Worm (Caenorhabditis elegans) whole organism, young adult: ENCODE data around the gene taf-7.2.

ENCODE experiments used
- B0261.1 ChIP-seq: sonication (generic microtip); optimal IDR thresholded peaks from 2 replicates; lab custom pipeline; 2016; ENCODE audit warnings: mild to moderate bottlenecking, missing genetic modification characterization, moderate library complexity, missing compliant biosample characterization
- C17E4.6 ChIP-seq: fragments of 200-800 bp; sonication (Bioruptor generic); IDR thresholded peaks from 2 replicates; pipeline ENCODE4 v1.3.6; 2022; ENCODE audit warnings: missing genetic modification reagents, missing genetic modification characterization, missing compliant biosample characterization
- D2030.7 ChIP-seq: fragments of 200-800 bp; sonication (Bioruptor generic); IDR thresholded peaks from 2 replicates; pipeline ENCODE4 v1.3.6; 2022; ENCODE audit warnings: missing genetic modification reagents, missing genetic modification characterization, missing compliant biosample characterization
- F37B4.10 ChIP-seq: fragments of 200-800 bp; sonication (Bioruptor generic); IDR thresholded peaks from 2 replicates; pipeline ENCODE4 v1.3.6; 2022; ENCODE audit warnings: missing genetic modification characterization, missing compliant biosample characterization
- F55B11.4 ChIP-seq: sonication (generic microtip); optimal IDR thresholded peaks from 2 replicates; lab custom pipeline; 2016; ENCODE audit warnings: missing compliant biosample characterization, missing genetic modification characterization, borderline replicate concordance; ENCODE audit not compliant: insufficient read depth
- F57C9.4 ChIP-seq: sonication (generic microtip); optimal IDR thresholded peaks from 2 replicates; lab custom pipeline; 2017; ENCODE audit warnings: mild to moderate bottlenecking, missing genetic modification characterization, missing compliant biosample characterization
- K12H6.12 ChIP-seq: fragments of 200-800 bp; sonication (Bioruptor generic); optimal IDR thresholded peaks from 2 replicates; lab custom pipeline; 2018; ENCODE audit warnings: mild to moderate bottlenecking, missing genetic modification characterization, missing compliant biosample characterization
- T26A5.8 ChIP-seq: sonication (generic microtip); optimal IDR thresholded peaks from 2 replicates; lab custom pipeline; 2016; ENCODE audit warnings: missing genetic modification characterization, missing compliant biosample characterization
- Y95B8A.8 ChIP-seq: fragments of 200-800 bp; sonication (Bioruptor generic); IDR thresholded peaks from 2 replicates; pipeline ENCODE4 v1.3.6; 2022; ENCODE audit warnings: missing genetic modification reagents, missing genetic modification characterization, missing compliant biosample characterization
- ZK185.1 ChIP-seq: sonication (generic microtip); optimal IDR thresholded peaks from 2 replicates; lab custom pipeline; 2016; ENCODE audit warnings: mild to moderate bottlenecking, missing genetic modification characterization, missing compliant biosample characterization; ENCODE audit not compliant: poor library complexity, severe bottlenecking
- ama-1 ChIP-seq, 3 experiments: fragments of 150-350 bp in 1 of 3; sonication (generic microtip) in 2 of 3; optimal IDR thresholded peaks; 2 replicates each; lab custom pipeline; 2014 to 2018; ENCODE audit warnings: missing biosample characterization in 2 of 3, missing genetic modification characterization in 2 of 3, missing genetic modification reagents in 2 of 3
- aptf-2 ChIP-seq: fragments of 200-800 bp; sonication (Bioruptor generic); conservative IDR thresholded peaks from 2 replicates; pipeline ENCODE4 v1.3.6; 2022; ENCODE audit warnings: missing genetic modification reagents, missing genetic modification characterization, missing compliant biosample characterization
- aptf-3 ChIP-seq: fragments of 200-800 bp; sonication (Bioruptor generic); IDR thresholded peaks from 2 replicates; pipeline ENCODE4 v1.3.6; 2022; ENCODE audit warnings: missing genetic modification characterization, missing compliant biosample characterization
- athp-1 ChIP-seq: sonication (generic microtip); optimal IDR thresholded peaks from 2 replicates; lab custom pipeline; 2017; ENCODE audit warnings: mild to moderate bottlenecking, missing genetic modification characterization, missing compliant biosample characterization
- attf-3 ChIP-seq: fragments of 200-800 bp; sonication (Bioruptor generic); conservative IDR thresholded peaks from 2 replicates; pipeline ENCODE4 v1.3.6; 2022; ENCODE audit warnings: missing genetic modification reagents, missing genetic modification characterization, missing compliant biosample characterization
- bed-2 ChIP-seq: fragments of 200-800 bp; sonication (Bioruptor generic); IDR thresholded peaks from 2 replicates; pipeline ENCODE4 v1.3.6; 2022; ENCODE audit warnings: missing genetic modification reagents, missing genetic modification characterization, missing compliant biosample characterization
- dox-1 ChIP-seq: fragments of 200-800 bp; sonication (Bioruptor generic); IDR thresholded peaks from 2 replicates; pipeline ENCODE4 v1.3.6; 2022; ENCODE audit warnings: missing genetic modification reagents, missing genetic modification characterization, missing compliant biosample characterization
- dpl-1 ChIP-seq: fragments of 150-350 bp; optimal IDR thresholded peaks from 2 replicates; lab custom pipeline; 2014; ENCODE audit warnings: missing biosample characterization, missing genetic modification reagents, missing genetic modification characterization
- efl-1 ChIP-seq: fragments of 150-350 bp; optimal IDR thresholded peaks from 2 replicates; lab custom pipeline; 2014; ENCODE audit warnings: missing biosample characterization, missing genetic modification reagents, missing genetic modification characterization
- egrh-3 ChIP-seq: fragments of 200-800 bp; sonication (Bioruptor generic); IDR thresholded peaks from 2 replicates; pipeline ENCODE4 v1.3.6; 2022; ENCODE audit warnings: missing genetic modification reagents, missing genetic modification characterization, missing compliant biosample characterization
- gei-17 ChIP-seq: fragments of 200-800 bp; sonication (Bioruptor generic); optimal IDR thresholded peaks from 2 replicates; lab custom pipeline; 2018; ENCODE audit warnings: mild to moderate bottlenecking, missing genetic modification characterization, missing compliant biosample characterization
- him-1 ChIP-seq: sonication (generic microtip); optimal IDR thresholded peaks from 2 replicates; lab custom pipeline; 2016; ENCODE audit warnings: missing genotype, missing genetic modification reagents, missing genetic modification characterization, missing compliant biosample characterization
- hmg-1.2 ChIP-seq: fragments of 200-800 bp; sonication (Bioruptor generic); IDR thresholded peaks from 2 replicates; pipeline ENCODE4 v1.3.6; 2022; ENCODE audit warnings: missing genetic modification reagents, missing genetic modification characterization, missing compliant biosample characterization
- hmg-20 ChIP-seq: fragments of 200-800 bp; sonication (Bioruptor generic); IDR thresholded peaks from 2 replicates; pipeline ENCODE4 v1.3.6; 2022; ENCODE audit warnings: missing genetic modification reagents, missing genetic modification characterization, missing compliant biosample characterization
- hrde-1 ChIP-seq: sonication (generic microtip); optimal IDR thresholded peaks from 2 replicates; lab custom pipeline; 2016; ENCODE audit warnings: missing genetic modification characterization, mild to moderate bottlenecking, missing compliant biosample characterization, moderate library complexity, missing genotype, missing genetic modification reagents, borderline replicate concordance
- let-526 ChIP-seq: fragments of 200-800 bp; sonication (Bioruptor generic); IDR thresholded peaks from 2 replicates; pipeline ENCODE4 v1.3.6; 2022; ENCODE audit warnings: missing genetic modification reagents, missing genetic modification characterization, missing compliant biosample characterization
- lin-35 ChIP-seq, 3 experiments: fragments of 150-350 bp in 2 of 3; sonication (generic microtip) in 1 of 3; optimal IDR thresholded peaks; 2 replicates each; lab custom pipeline; 2014 to 2018; ENCODE audit warnings: missing biosample characterization in 3 of 3, missing genetic modification characterization in 3 of 3, missing genetic modification reagents in 3 of 3
- lin-54 ChIP-seq: fragments of 200-800 bp; sonication (Bioruptor generic); optimal IDR thresholded peaks from 2 replicates; lab custom pipeline; 2018; ENCODE audit warnings: mild to moderate bottlenecking, missing genetic modification characterization, missing compliant biosample characterization
- lir-1 ChIP-seq: fragments of 200-800 bp; sonication (Bioruptor generic); conservative IDR thresholded peaks from 2 replicates; pipeline ENCODE4 v1.3.6; 2022; ENCODE audit warnings: missing genetic modification reagents, missing genetic modification characterization, missing compliant biosample characterization
- lsl-1 ChIP-seq: fragments of 200-800 bp; sonication (Bioruptor generic); optimal IDR thresholded peaks from 2 replicates; lab custom pipeline; 2018; ENCODE audit warnings: mild to moderate bottlenecking, missing genetic modification characterization, moderate library complexity, missing compliant biosample characterization
- madf-10 ChIP-seq: sonication (generic microtip); optimal IDR thresholded peaks from 2 replicates; lab custom pipeline; 2016; ENCODE audit warnings: mild to moderate bottlenecking, missing genetic modification characterization, missing compliant biosample characterization
- mcd-1 ChIP-seq: fragments of 200-800 bp; sonication (Bioruptor generic); IDR thresholded peaks from 2 replicates; pipeline ENCODE4 v1.3.6; 2022; ENCODE audit warnings: missing genetic modification reagents, missing genetic modification characterization, missing compliant biosample characterization
- mxl-1 ChIP-seq: sonication (generic microtip); optimal IDR thresholded peaks from 2 replicates; lab custom pipeline; 2016; ENCODE audit warnings: missing genetic modification characterization, missing compliant biosample characterization
- nfya-2 ChIP-seq: fragments of 200-800 bp; sonication (Bioruptor generic); IDR thresholded peaks from 2 replicates; pipeline ENCODE4 v1.3.6; 2022; ENCODE audit warnings: missing genetic modification reagents, missing genetic modification characterization, missing compliant biosample characterization
- nhr-90 ChIP-seq: sonication (generic microtip); optimal IDR thresholded peaks from 2 replicates; lab custom pipeline; 2016; ENCODE audit warnings: missing genotype, mild to moderate bottlenecking, missing genetic modification characterization, missing compliant biosample characterization
- rcor-1 ChIP-seq: fragments of 200-800 bp; sonication (Bioruptor generic); IDR thresholded peaks from 2 replicates; pipeline ENCODE4 v1.3.6; 2022; ENCODE audit warnings: missing genetic modification reagents, missing genetic modification characterization, missing compliant biosample characterization
- rec-8 ChIP-seq, 2 experiments: sonication (generic microtip); optimal IDR thresholded peaks; 2 replicates each; lab custom pipeline; 2016; ENCODE audit warnings: mild to moderate bottlenecking in 2 of 2, missing genetic modification characterization in 2 of 2, missing genetic modification reagents in 2 of 2, missing genotype in 2 of 2, missing biosample characterization in 1 of 2, missing compliant biosample characterization in 1 of 2, moderate library complexity in 1 of 2
- rpc-1 ChIP-seq, 2 experiments: fragments of 150-350 bp in 1 of 2; sonication (generic microtip) in 1 of 2; optimal IDR thresholded peaks; 2 replicates each; lab custom pipeline; 2014 to 2018; ENCODE audit warnings: missing biosample characterization in 1 of 2, missing genetic modification characterization in 1 of 2, missing genetic modification reagents in 1 of 2, missing genotype in 1 of 2
- snpc-1.1 ChIP-seq: sonication (generic microtip); optimal IDR thresholded peaks from 2 replicates; lab custom pipeline; 2017; ENCODE audit warnings: missing genetic modification characterization, mild to moderate bottlenecking, missing compliant biosample characterization, antibody characterized with exemption, moderate library complexity, missing genotype, missing genetic modification reagents; ENCODE audit not compliant: insufficient read depth
- snpc-1.3 ChIP-seq: sonication (generic microtip); optimal IDR thresholded peaks from 2 replicates; lab custom pipeline; 2017; ENCODE audit warnings: missing genetic modification characterization, mild to moderate bottlenecking, missing compliant biosample characterization, antibody characterized with exemption, moderate library complexity, missing genotype, missing genetic modification reagents; ENCODE audit not compliant: insufficient read depth
- snpc-4 ChIP-seq, 5 experiments: fragments of 150-350 bp in 1 of 5; sonication (generic microtip) in 4 of 5; optimal IDR thresholded peaks; 2 replicates each; lab custom pipeline; 2014 to 2018; ENCODE audit warnings: missing genetic modification characterization in 5 of 5, missing biosample characterization in 3 of 5, antibody characterized with exemption in 2 of 5, mild to moderate bottlenecking in 2 of 5, missing compliant biosample characterization in 2 of 5, missing genotype in 2 of 5, moderate library complexity in 2 of 5, missing genetic modification reagents in 1 of 5
- ztf-22 ChIP-seq: fragments of 200-800 bp; sonication (Bioruptor generic); optimal IDR thresholded peaks from 2 replicates; lab custom pipeline; 2018; ENCODE audit warnings: mild to moderate bottlenecking, missing genetic modification characterization, moderate library complexity, missing compliant biosample characterization

Gene taf-7.2

ce11 chrIII:12673382-12673970, at the start of gene taf-7.2, which contains the start of gene elpc-2:
TSS of gene taf-7.2 (minus strand) at chrIII:12673423.
TSS of gene elpc-2 (plus strand) at chrIII:12673677.
- no peak for TF ChIP-seq ama-1 (optimal IDR thresholded peaks at IDR 0.05; lab: Kevin White, UChicago)
- TF ChIP-seq ama-1 (GFP tag; optimal IDR thresholded peaks at IDR 0.05; lab: Kevin White, UChicago), result no peak
- no peak for TF ChIP-seq snpc-1.1 (tag; lab: Kevin White, UChicago)
- TF ChIP-seq rec-8 (tag; optimal IDR thresholded peaks at IDR 0.05; lab: Kevin White, UChicago), result peak in 1 of 2 experiments; percentile 8
- no peak for TF ChIP-seq nfya-2
- TF ChIP-seq ztf-22, result no peak
- peak; percentile 8 for TF ChIP-seq snpc-1.3 (tag; lab: Kevin White, UChicago)
- peak; percentile 51 for TF ChIP-seq mcd-1 (GFP tag; lab: Robert Waterston, UW)
- TF ChIP-seq, all 124 proteins: peak for 3

DNA sequence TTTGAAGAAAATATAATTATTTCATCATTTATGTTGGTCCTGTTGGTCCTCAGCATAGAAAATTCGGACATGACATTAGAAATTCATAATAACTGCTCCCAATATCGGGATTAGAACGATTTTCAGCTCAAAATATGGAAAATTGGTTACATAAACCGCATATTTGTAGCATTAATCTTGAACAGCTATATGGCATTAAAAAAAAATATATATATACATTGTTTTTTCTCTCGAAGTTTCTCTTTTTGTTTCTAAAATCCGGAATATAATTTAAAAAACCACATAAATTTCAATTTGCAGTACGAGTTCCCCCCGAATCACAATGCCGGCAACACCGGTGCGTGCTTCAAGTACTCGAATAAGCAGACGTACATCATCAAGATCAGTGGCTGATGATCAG, 41.0 kb upstream of the taf-7.2 start, which contains the start of gene ssl-1:
TSS of gene ssl-1 (plus strand) at position 301 of the 400 bp plus-strand sequence.
- TF ChIP-seq ZK185.1 (tag; lab: Kevin White, UChicago) (no peak), let-526 (GFP tag; lab: Robert Waterston, UW) (no peak), gei-17 (GFP tag; lab: Kevin White, UChicago) (no peak), F57C9.4 (no peak), T26A5.8 (no peak)

ce11 chrIII:12713862-12714261, 40.6 kb upstream of the taf-7.2 start:
- no peak for TF ChIP-seq athp-1 (tag; lab: Kevin White, UChicago)
- TF ChIP-seq mcd-1 (GFP tag; lab: Robert Waterston, UW), result 0 out of 2 replicates have a peak, but pooled peaks have one; percentile 15
- TF ChIP-seq hrde-1 (tag; lab: Kevin White, UChicago), result peak; percentile 3
- TF ChIP-seq lin-35 (GFP tag; optimal IDR thresholded peaks at IDR 0.05; lab: Kevin White, UChicago), result peak in 1 of 3 experiments; percentile 9
- no peak for TF ChIP-seq aptf-2 (GFP tag; lab: Robert Waterston, UW)
- TF ChIP-seq him-1, result peak; percentile 40
- TF ChIP-seq snpc-4 (GFP tag; optimal IDR thresholded peaks at IDR 0.05; lab: Kevin White, UChicago), result no peak
- no peak for TF ChIP-seq snpc-4 (tag; optimal IDR thresholded peaks at IDR 0.05; lab: Kevin White, UChicago)
- no peak for TF ChIP-seq aptf-3
- TF ChIP-seq madf-10 (tag; lab: Kevin White, UChicago), result no peak
- no peak for TF ChIP-seq attf-3
- no peak for TF ChIP-seq rpc-1 (optimal IDR thresholded peaks at IDR 0.05; lab: Kevin White, UChicago)
- no peak for TF ChIP-seq rpc-1 (tag; optimal IDR thresholded peaks at IDR 0.05; lab: Kevin White, UChicago)
- no peak for TF ChIP-seq rcor-1 (GFP tag; lab: Robert Waterston, UW)
- TF ChIP-seq snpc-1.3 (tag; lab: Kevin White, UChicago), result peak; percentile 31
- no peak for TF ChIP-seq lir-1 (GFP tag; lab: Robert Waterston, UW)
- TF ChIP-seq F37B4.10, result no peak
- TF ChIP-seq F55B11.4 (tag; lab: Kevin White, UChicago), result no peak
- no peak for TF ChIP-seq nhr-90 (tag; lab: Kevin White, UChicago)
- peak; percentile 63 for TF ChIP-seq lin-54 (GFP tag; lab: Kevin White, UChicago)
- TF ChIP-seq C17E4.6 (GFP tag; lab: Robert Waterston, UW), result 0 out of 2 replicates have a peak, but pooled peaks have one; percentile 43
- no peak for TF ChIP-seq mxl-1 (tag; lab: Kevin White, UChicago)
- TF ChIP-seq efl-1, result peak; percentile 40
- no peak for TF ChIP-seq B0261.1 (tag; lab: Kevin White, UChicago)
- no peak for TF ChIP-seq bed-2 (GFP tag; lab: Robert Waterston, UW)
- no peak for TF ChIP-seq dpl-1
- no peak for TF ChIP-seq hmg-20 (GFP tag; lab: Robert Waterston, UW)
- no peak for TF ChIP-seq K12H6.12
- TF ChIP-seq D2030.7 (GFP tag; lab: Robert Waterston, UW), result peak; percentile 66
- no peak for TF ChIP-seq egrh-3
- TF ChIP-seq dox-1, result peak; percentile 44; the same call in 1 of the 2 replicates
- TF ChIP-seq lsl-1, result peak; percentile 32
- TF ChIP-seq hmg-1.2 (GFP tag; lab: Robert Waterston, UW), result peak; percentile 95
- no peak for TF ChIP-seq Y95B8A.8 (GFP tag; lab: Robert Waterston, UW)
